Fruit fly (Drosophila melanogaster): Measurements from ENCODE around the gene Srp72.
A peak's percentile ranks its signal among the peaks of the same experiment; 100 is the strongest.

Srp72 gene

DNA sequence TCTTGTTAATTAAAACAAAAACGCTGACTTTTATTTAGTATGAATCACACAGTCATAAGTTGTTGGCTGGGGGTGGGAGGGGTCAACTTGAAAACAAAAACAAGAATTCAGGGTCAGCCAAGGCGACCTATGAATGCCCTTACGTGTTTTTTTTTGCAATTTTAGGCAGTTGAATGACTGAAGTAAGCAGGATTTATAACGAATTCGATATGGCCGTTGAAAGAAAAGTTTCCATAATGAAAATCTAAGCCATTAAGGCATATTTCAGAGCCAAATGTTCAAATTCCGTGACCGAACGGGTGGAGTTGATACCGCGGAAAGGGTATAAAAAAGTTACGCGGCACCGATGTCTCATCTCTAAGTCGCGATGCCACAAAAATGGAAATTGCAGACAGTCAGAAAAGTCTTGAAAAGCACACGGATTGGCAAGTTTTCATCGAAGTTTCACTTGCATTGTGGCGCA is 45.5 kb downstream of the Srp72 start (continued):
- TF ChIP-seq CG2120 (GFP tag; optimal IDR thresholded peaks at IDR 0.05) (peak; percentile 85), CG8765 (GFP tag; IDR thresholded peaks at IDR 0.05) (no peak), Atf6 (GFP tag; IDR thresholded peaks at IDR 0.05) (peak; percentile 75; the same call in 1 of the 2 replicates), danr (GFP tag; IDR thresholded peaks at IDR 0.05) (peak; percentile 34; the same call in 1 of the 2 replicates), bigmax (GFP tag; optimal IDR thresholded peaks at IDR 0.05) (no peak), trh (GFP tag; optimal IDR thresholded peaks at IDR 0.05) (peak; percentile 33), repo (GFP tag; optimal IDR thresholded peaks at IDR 0.05) (peak; percentile 12), ham (GFP tag; IDR thresholded peaks at IDR 0.05) (no peak), CG9797 (GFP tag; optimal IDR thresholded peaks at IDR 0.05) (no peak), Mrtf (GFP tag; IDR thresholded peaks at IDR 0.05) (peak; percentile 30; the same call in 1 of the 3 replicates), CG10462 (GFP tag; optimal IDR thresholded peaks at IDR 0.05) (peak; percentile 32), CG10543 (GFP tag; optimal IDR thresholded peaks at IDR 0.05) (peak; percentile 63), onecut (GFP tag; IDR thresholded peaks at IDR 0.05) (peak; percentile 31; the same call in 1 of the 2 replicates), Dip3 (GFP tag; optimal IDR thresholded peaks at IDR 0.05) (peak; percentile 46), CG14860 (GFP tag; IDR thresholded peaks at IDR 0.05; ENCODE audit: partially characterized antibody) (no peak), chn (GFP tag; optimal IDR thresholded peaks at IDR 0.05) (peak; percentile 66), TFAM (GFP tag; optimal IDR thresholded peaks at IDR 0.05) (no peak), trem (tag; optimal IDR thresholded peaks at IDR 0.05) (no peak), twi (tag; optimal IDR thresholded peaks at IDR 0.05) (no peak), Abd-B (GFP tag; optimal IDR thresholded peaks at IDR 0.05) (no peak), Hsf (GFP tag; optimal IDR thresholded peaks at IDR 0.05) (peak; percentile 68), CG10267 (tag; optimal IDR thresholded peaks at IDR 0.05) (no peak), wor (GFP tag; IDR thresholded peaks at IDR 0.05) (peak; percentile 50), h (optimal IDR thresholded peaks at IDR 0.05) (no peak), sug (tag; optimal IDR thresholded peaks at IDR 0.05) (peak; percentile 85), prd (optimal IDR thresholded peaks at IDR 0.05) (no peak), prd (GFP tag; IDR thresholded peaks at IDR 0.05) (peak; percentile 78), gsb-n (tag; optimal IDR thresholded peaks at IDR 0.05) (no peak), CG1603 (tag; optimal IDR thresholded peaks at IDR 0.05) (no peak), Fer2 (tag; optimal IDR thresholded peaks at IDR 0.05) (no peak), CG6683 (GFP tag; optimal IDR thresholded peaks at IDR 0.05) (peak; percentile 37), lov (optimal IDR thresholded peaks at IDR 0.05) (no peak), lov (GFP tag; IDR thresholded peaks at IDR 0.05) (0 out of 3 replicates have a peak, but pooled peaks have one; percentile 65), bab2 (GFP tag; optimal IDR thresholded peaks at IDR 0.05) (peak; percentile 64), CG7556 (GFP tag; optimal IDR thresholded peaks at IDR 0.05) (peak; percentile 20), lbe (GFP tag; optimal IDR thresholded peaks at IDR 0.05) (peak; percentile 39), CG1602 (GFP tag; optimal IDR thresholded peaks at IDR 0.05) (peak; percentile 59), Bdp1 (GFP tag; optimal IDR thresholded peaks at IDR 0.05) (peak; percentile 11), salm (tag; optimal IDR thresholded peaks at IDR 0.05) (no peak), Tbp (GFP tag; optimal IDR thresholded peaks at IDR 0.05) (no peak), Elba2 (GFP tag; optimal IDR thresholded peaks at IDR 0.05) (no peak), Sry-β (GFP tag; optimal IDR thresholded peaks at IDR 0.05) (no peak), al (GFP tag; IDR thresholded peaks at IDR 0.05) (peak; percentile 65), her (GFP tag; optimal IDR thresholded peaks at IDR 0.05) (peak; percentile 74), ems (GFP tag; optimal IDR thresholded peaks at IDR 0.05) (peak; percentile 45), CG17328 (GFP tag; IDR thresholded peaks at IDR 0.05) (peak; percentile 61; the same call in 1 of the 2 replicates), org-1 (GFP tag; optimal IDR thresholded peaks at IDR 0.05) (no peak), sna (GFP tag; IDR thresholded peaks at IDR 0.05; ENCODE audit: partially characterized antibody) (no peak), zen2 (GFP tag; IDR thresholded peaks at IDR 0.05; ENCODE audit: partially characterized antibody) (no peak), CG10979 (tag; optimal IDR thresholded peaks at IDR 0.05) (peak; percentile 66), grau (tag; optimal IDR thresholded peaks at IDR 0.05) (no peak), CG11723 (GFP tag; optimal IDR thresholded peaks at IDR 0.05) (no peak)
